Fruit fly (Drosophila melanogaster) whole organism, wandering third instar larva: Measurements from ENCODE around the gene CG42784.

ENCODE experiments used
- Dfd ChIP-seq: fragments of >200 bp; optimal IDR thresholded peaks from 2 replicates; lab custom pipeline; 2017; ENCODE audit warnings: missing biosample characterization, missing genetic modification characterization
- Dif ChIP-seq: fragments of 200-275, 200-300 bp; sonication (Bioruptor generic); optimal IDR thresholded peaks from 2 replicates; lab custom pipeline; 2018; ENCODE audit warnings: missing biosample characterization, missing genetic modification characterization; ENCODE audit not compliant: partially characterized antibody
- Hr78 ChIP-seq: fragments of >200 bp; optimal IDR thresholded peaks from 2 replicates; lab custom pipeline; 2017; ENCODE audit warnings: missing biosample characterization, missing genetic modification characterization
- Myc ChIP-seq: fragments of >200 bp; optimal IDR thresholded peaks from 2 replicates; lab custom pipeline; 2017
- N ChIP-seq: fragments of >200 bp; optimal IDR thresholded peaks from 2 replicates; lab custom pipeline; 2018; ENCODE audit warnings: missing biosample characterization, missing external identifiers, missing genetic modification characterization
- Sp1 ChIP-seq: fragments of 200-800 bp; sonication (Bioruptor generic); optimal IDR thresholded peaks from 3 replicates; lab custom pipeline; 2019; ENCODE audit warnings: missing biosample characterization, mild to moderate bottlenecking, missing genetic modification characterization, moderate library complexity
- Vsx2 ChIP-seq: fragments of 200-300, 225-300 bp; sonication (Bioruptor generic); optimal IDR thresholded peaks from 2 replicates; lab custom pipeline; 2018; ENCODE audit warnings: missing biosample characterization, missing genetic modification characterization; ENCODE audit not compliant: partially characterized antibody
- ey ChIP-seq: fragments of 200-800 bp; sonication (Bioruptor generic); optimal IDR thresholded peaks from 2 replicates; lab custom pipeline; 2016; ENCODE audit warnings: missing biosample characterization, missing genetic modification characterization
- foxo ChIP-seq, 2 experiments: fragments of 200-800 bp; sonication (Bioruptor generic); optimal IDR thresholded peaks; 2 replicates in 1 of 2; 3 replicates in 1 of 2; lab custom pipeline; 2016 to 2017; ENCODE audit warnings: missing biosample characterization in 2 of 2, missing genetic modification characterization in 2 of 2
- fru ChIP-seq: fragments of 200-800 bp; sonication (Bioruptor generic); optimal IDR thresholded peaks from 3 replicates; lab custom pipeline; 2016; ENCODE audit warnings: missing biosample characterization, mild to moderate bottlenecking, missing genetic modification characterization
- h ChIP-seq: fragments of 200-800 bp; sonication (Bioruptor generic); optimal IDR thresholded peaks from 3 replicates; lab custom pipeline; 2016; ENCODE audit warnings: missing biosample characterization, mild to moderate bottlenecking, missing genetic modification characterization
- pan ChIP-seq: fragments of >200 bp; optimal IDR thresholded peaks from 2 replicates; lab custom pipeline; 2017
- usp ChIP-seq: fragments of >200 bp; optimal IDR thresholded peaks from 2 replicates; lab custom pipeline; 2017; ENCODE audit warnings: missing biosample characterization, missing genetic modification characterization

DNA sequence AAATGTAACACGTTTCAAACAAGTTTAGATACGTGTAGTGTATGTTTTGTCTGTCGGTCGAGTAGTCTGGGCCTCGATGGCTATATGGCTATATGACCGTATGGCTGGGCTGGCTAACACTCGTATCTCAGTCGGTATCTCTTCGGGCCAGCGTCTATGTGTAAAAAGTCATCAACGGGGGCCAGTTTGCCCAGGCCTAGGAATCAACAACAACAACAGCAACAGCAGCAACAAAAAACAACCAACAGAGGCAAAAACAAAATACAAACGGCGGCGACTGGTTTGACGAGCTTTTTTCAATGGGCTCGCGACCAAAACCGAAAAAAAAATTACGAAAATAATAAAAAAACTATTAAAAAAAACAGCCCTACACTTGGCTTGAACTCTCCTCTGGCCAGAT, 130.4 kb downstream of the CG42784 start:
- TF ChIP-seq fru (no peak), N (no peak), Dif (GFP tag; lab: Kevin White, UChicago) (no peak), ey (GFP tag; lab: Kevin White, UChicago) (no peak), h (GFP tag; lab: Kevin White, UChicago) (no peak), foxo (GFP tag; optimal IDR thresholded peaks at IDR 0.05; lab: Kevin White, UChicago) (no peak), Myc (lab: Kevin White, UChicago) (no peak), Dfd (GFP tag; lab: Kevin White, UChicago) (no peak), Sp1 (GFP tag; lab: Kevin White, UChicago) (no peak), pan (lab: Kevin White, UChicago) (no peak), usp (GFP tag; lab: Kevin White, UChicago) (no peak), Vsx2 (GFP tag; lab: Kevin White, UChicago) (no peak), Hr78 (no peak)
